Worm (Caenorhabditis elegans): ENCODE results near the gene F46C5.4.

DNA sequence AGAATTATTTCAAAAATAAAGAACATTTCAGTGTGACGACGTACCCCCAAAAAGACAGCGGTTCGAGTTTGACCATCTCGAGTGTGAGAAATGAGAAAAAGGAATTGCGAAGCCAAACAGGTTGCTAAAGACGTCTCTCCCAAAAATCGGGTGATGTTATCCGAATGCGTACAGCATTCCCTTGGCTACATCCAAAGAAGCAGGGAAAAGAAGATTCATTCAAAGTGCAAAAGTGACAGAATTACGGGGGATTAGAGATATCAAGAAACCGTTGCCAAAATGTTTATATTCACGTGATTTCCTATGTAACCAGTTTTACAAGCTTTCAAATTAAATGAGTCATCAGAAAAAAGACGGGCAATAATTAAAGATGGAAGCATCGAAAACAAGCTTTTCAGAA, 18.1 kb downstream of the F46C5.4 start:
- TF ChIP-seq ZK185.1 (tag; optimal IDR thresholded peaks at IDR 0.05; ENCODE audit: poor library complexity, severe bottlenecking): no peak
- no peak for TF ChIP-seq F23B12.7 (tag; optimal IDR thresholded peaks at IDR 0.05; ENCODE audit: insufficient read depth)
- TF ChIP-seq ama-1 (optimal IDR thresholded peaks at IDR 0.05): no peak
- no peak for TF ChIP-seq ama-1 (GFP tag; optimal IDR thresholded peaks at IDR 0.05)
- no peak for TF ChIP-seq lir-1 (GFP tag; conservative IDR thresholded peaks at IDR 0.05)
- no peak for TF ChIP-seq madf-8 (GFP tag; conservative IDR thresholded peaks at IDR 0.05)
- no peak for TF ChIP-seq nfya-1 (tag; optimal IDR thresholded peaks at IDR 0.05; ENCODE audit: borderline replicate concordance, insufficient read depth)

Data from whole organism, young adult.